Fruit fly (Drosophila melanogaster): ENCODE measurements around the gene Ulp1.

Ulp1 gene

dm6 chrX:19187624-19188085 is 20.3 kb downstream of the Ulp1 start, which contains the start of gene Mec2 (continued):
- TF ChIP-seq Dif (GFP tag; optimal IDR thresholded peaks at IDR 0.05; ENCODE audit: partially characterized antibody) (peak; percentile 16), sage (GFP tag; optimal IDR thresholded peaks at IDR 0.05) (no peak)

dm6 chrX:19183121-19183520 is 24.9 kb downstream of the Ulp1 start, which contains the start of gene CG33253:
CG33253 (plus strand) TSS chrX:19183421.
- TF ChIP-seq dsf (GFP tag; optimal IDR thresholded peaks at IDR 0.05; ENCODE audit: borderline replicate concordance), result no peak
- no peak for TF ChIP-seq br (GFP tag; optimal IDR thresholded peaks at IDR 0.05)
- no peak for TF ChIP-seq HLH106 (tag; optimal IDR thresholded peaks at IDR 0.05)

dm6 chrX:19179696-19180255 is 28.2 kb downstream of the Ulp1 start, which contains the start of the genes CG7556 and CG7453:
CG7556 (minus strand) TSS chrX:19179830.
CG7453 (plus strand) TSS chrX:19180173.
- TF ChIP-seq ey (GFP tag; optimal IDR thresholded peaks at IDR 0.05) (peak; percentile 78), Jra (GFP tag; optimal IDR thresholded peaks at IDR 0.05) (peak; percentile 85), Rel (GFP tag; optimal IDR thresholded peaks at IDR 0.05) (no peak), Rel (tag; optimal IDR thresholded peaks at IDR 0.05) (peak; percentile 12), dl (GFP tag; optimal IDR thresholded peaks at IDR 0.05; ENCODE audit: insufficient read depth in 1 of 2, partially characterized antibody in 2 of 2) (no peak), Hnf4 (GFP tag; optimal IDR thresholded peaks at IDR 0.05) (no peak), lola (GFP tag; optimal IDR thresholded peaks at IDR 0.05) (no peak), h (GFP tag; optimal IDR thresholded peaks at IDR 0.05) (peak; percentile 82), rgr (GFP tag; optimal IDR thresholded peaks at IDR 0.05) (peak; percentile 78), sage (GFP tag; optimal IDR thresholded peaks at IDR 0.05) (no peak), sv (GFP tag; optimal IDR thresholded peaks at IDR 0.05) (peak; percentile 65), woc (GFP tag; optimal IDR thresholded peaks at IDR 0.05) (peak; percentile 84), usp (GFP tag; optimal IDR thresholded peaks at IDR 0.05) (no peak), Mio (GFP tag; optimal IDR thresholded peaks at IDR 0.05) (no peak), pan (optimal IDR thresholded peaks at IDR 0.05) (no peak), Myc (optimal IDR thresholded peaks at IDR 0.05) (peak; percentile 87), Hr83 (GFP tag; optimal IDR thresholded peaks at IDR 0.05; ENCODE audit: poor library complexity, severe bottlenecking) (no peak), CG9705 (GFP tag; optimal IDR thresholded peaks at IDR 0.05) (peak; percentile 59), CG32264 (GFP tag; optimal IDR thresholded peaks at IDR 0.05) (no peak), fru (GFP tag; optimal IDR thresholded peaks at IDR 0.05) (peak; percentile 82), Hr78 (GFP tag; optimal IDR thresholded peaks at IDR 0.05) (no peak), foxo (GFP tag; optimal IDR thresholded peaks at IDR 0.05) (peak in 1 of 2 experiments; percentile 85), Sp1 (GFP tag; optimal IDR thresholded peaks at IDR 0.05) (peak; percentile 75), GATAd (GFP tag; optimal IDR thresholded peaks at IDR 0.05) (peak; percentile 51), HLH106 (tag; optimal IDR thresholded peaks at IDR 0.05) (peak; percentile 76), tai (GFP tag; optimal IDR thresholded peaks at IDR 0.05) (no peak), CrebA (GFP tag; optimal IDR thresholded peaks at IDR 0.05; ENCODE audit: borderline replicate concordance) (no peak), Abd-B (GFP tag; optimal IDR thresholded peaks at IDR 0.05) (no peak), psq (GFP tag; optimal IDR thresholded peaks at IDR 0.05) (peak; percentile 72), Dfd (GFP tag; optimal IDR thresholded peaks at IDR 0.05) (no peak), N (GFP tag; optimal IDR thresholded peaks at IDR 0.05) (no peak), dmrt93B (GFP tag; optimal IDR thresholded peaks at IDR 0.05) (peak; percentile 58), jim (GFP tag; optimal IDR thresholded peaks at IDR 0.05) (no peak), OdsH (GFP tag; optimal IDR thresholded peaks at IDR 0.05) (peak; percentile 59), Dif (GFP tag; optimal IDR thresholded peaks at IDR 0.05; ENCODE audit: partially characterized antibody) (no peak), br (GFP tag; optimal IDR thresholded peaks at IDR 0.05) (peak; percentile 77), Vsx2 (GFP tag; optimal IDR thresholded peaks at IDR 0.05; ENCODE audit: partially characterized antibody) (no peak), brk (GFP tag; optimal IDR thresholded peaks at IDR 0.05) (no peak), dsf (GFP tag; optimal IDR thresholded peaks at IDR 0.05; ENCODE audit: borderline replicate concordance) (peak; percentile 62)
